Worm (Caenorhabditis elegans): ENCODE measurements around the gene F09F9.3.

- no peak for TF ChIP-seq madf-8 (GFP tag; conservative IDR thresholded peaks at IDR 0.05)
- TF ChIP-seq pha-4 (tag; optimal IDR thresholded peaks at IDR 0.05), result no peak
- TF ChIP-seq nhr-80 (tag; optimal IDR thresholded peaks at IDR 0.05), result peak; percentile 50
- no peak for TF ChIP-seq ztf-26 (tag; optimal IDR thresholded peaks at IDR 0.05)
- TF ChIP-seq egl-44 (GFP tag; IDR thresholded peaks at IDR 0.05), result 0 out of 2 replicates have a peak, but pooled peaks have one; percentile 7
- TF ChIP-seq ceh-91 (GFP tag; IDR thresholded peaks at IDR 0.05), result no peak
Observed at ce11 chrX:4140755-4141417, 20.1 kb upstream of the F09F9.3 start.
